Worm (Caenorhabditis elegans): ENCODE measurements around the gene pcf-11.
"Not testable (repeated sequence)": the region's sequence is repeated elsewhere in the genome, so short reads cannot be mapped to it uniquely, and the experiment has no call there.

The pcf-11 gene

ce11 chrIII:5051949-5052348 is 27.2 kb downstream of the pcf-11 start, which contains the start of gene C45G9.15:
Gene C45G9.15, minus strand, starts transcription at chrIII:5052049.
- TF ChIP-seq aly-2 (tag; optimal IDR thresholded peaks at IDR 0.05): no peak
- no peak for TF ChIP-seq nhr-76 (tag; optimal IDR thresholded peaks at IDR 0.05)
- no peak for TF ChIP-seq sea-2 (GFP tag; optimal IDR thresholded peaks at IDR 0.05)
- TF ChIP-seq nfya-1 (tag; optimal IDR thresholded peaks at IDR 0.05; ENCODE audit: insufficient read depth): no peak
- TF ChIP-seq lsy-12 (tag; optimal IDR thresholded peaks at IDR 0.05): no peak

ce11 chrIII:5053541-5053940 is 28.8 kb downstream of the pcf-11 start, which contains the start of gene C45G9.8:
Gene C45G9.8, minus strand, starts transcription at chrIII:5053641.
- TF ChIP-seq ceh-28 (tag; optimal IDR thresholded peaks at IDR 0.05) (no peak), nhr-67 (tag; optimal IDR thresholded peaks at IDR 0.05) (no peak)

- not testable (repeated sequence) for TF ChIP-seq R02D3.7, ceh-28, pha-4 (tag; optimal IDR thresholded peaks at IDR 0.05)
Measured at ce11 chrIII:5055709-5056108, 31.0 kb downstream of the pcf-11 start, which contains the start of gene C45G9.9. Gene C45G9.9, minus strand, starts transcription at chrIII:5055809.

- TF ChIP-seq lin-39 (tag; optimal IDR thresholded peaks at IDR 0.05): no peak
- TF ChIP-seq jun-1 (tag; optimal IDR thresholded peaks at IDR 0.05): no peak
- no peak for TF ChIP-seq elt-3 (tag; optimal IDR thresholded peaks at IDR 0.05)
- no peak for TF ChIP-seq egl-5 (tag; optimal IDR thresholded peaks at IDR 0.05)
- TF ChIP-seq mdl-1 (tag; optimal IDR thresholded peaks at IDR 0.05): no peak
- TF ChIP-seq nhr-25 (tag; optimal IDR thresholded peaks at IDR 0.05): no peak
- no peak for TF ChIP-seq aly-2 (tag; optimal IDR thresholded peaks at IDR 0.05)
- no peak for TF ChIP-seq nhr-77 (tag; optimal IDR thresholded peaks at IDR 0.05)
- no peak for TF ChIP-seq ama-1 (optimal IDR thresholded peaks at IDR 0.05)
- TF ChIP-seq nhr-43 (tag; optimal IDR thresholded peaks at IDR 0.05; ENCODE audit: poor library complexity, severe bottlenecking): no peak
- TF ChIP-seq ztf-4 (tag; optimal IDR thresholded peaks at IDR 0.05): no peak
- TF ChIP-seq ceh-28 (tag; optimal IDR thresholded peaks at IDR 0.05): no peak
- no peak for TF ChIP-seq fkh-2 (tag; optimal IDR thresholded peaks at IDR 0.05)
- no peak for TF ChIP-seq R02D3.7 (tag; optimal IDR thresholded peaks at IDR 0.05)
- TF ChIP-seq lsy-12 (tag; optimal IDR thresholded peaks at IDR 0.05): no peak
- no peak for TF ChIP-seq unc-39 (tag; optimal IDR thresholded peaks at IDR 0.05)
- no peak for TF ChIP-seq nhr-76 (tag; optimal IDR thresholded peaks at IDR 0.05)
- TF ChIP-seq elt-1 (tag; optimal IDR thresholded peaks at IDR 0.05): no peak
Measured at ce11 chrIII:5061798-5062197, 37.1 kb downstream of the pcf-11 start, which contains the start of gene C45G9.10. Gene C45G9.10, minus strand, starts transcription at chrIII:5061898.

ce11 chrIII:5062406-5062805 is 37.7 kb downstream of the pcf-11 start, which contains the start of gene C45G9.4:
Gene C45G9.4, plus strand, starts transcription at chrIII:5062706.
- TF ChIP-seq nhr-76, egl-5, nhr-237 (tag; optimal IDR thresholded peaks at IDR 0.05): not testable (repeated sequence)

- TF ChIP-seq lsy-12 (tag; optimal IDR thresholded peaks at IDR 0.05) (peak; percentile 46), lin-39 (tag; optimal IDR thresholded peaks at IDR 0.05) (peak; percentile 23), lin-15B (tag; optimal IDR thresholded peaks at IDR 0.05) (peak; percentile 63), nhr-43 (tag; optimal IDR thresholded peaks at IDR 0.05; ENCODE audit: poor library complexity, severe bottlenecking) (peak; percentile 88), elt-3 (tag; optimal IDR thresholded peaks at IDR 0.05) (no peak), pqm-1 (tag; optimal IDR thresholded peaks at IDR 0.05) (peak; percentile 24), ceh-16 (tag; optimal IDR thresholded peaks at IDR 0.05) (no peak), egl-27 (tag; optimal IDR thresholded peaks at IDR 0.05) (no peak), nhr-25 (tag; optimal IDR thresholded peaks at IDR 0.05) (peak; percentile 47), nfya-1 (tag; optimal IDR thresholded peaks at IDR 0.05; ENCODE audit: insufficient read depth) (peak; percentile 75), skn-1 (tag; optimal IDR thresholded peaks at IDR 0.05) (peak; percentile 51), nhr-23 (tag; optimal IDR thresholded peaks at IDR 0.05) (peak; percentile 61), snpc-4 (tag; optimal IDR thresholded peaks at IDR 0.05) (peak; percentile 58), nhr-76 (tag; optimal IDR thresholded peaks at IDR 0.05) (peak; percentile 12)
Measured at ce11 chrIII:5068675-5069233, 44.0 kb downstream of the pcf-11 start, which contains the start of the genes C45G9.11 and C45G9.2. Gene C45G9.11, minus strand, starts transcription at chrIII:5068725. Gene C45G9.2, plus strand, starts transcription at chrIII:5069066.

Data from whole organism, L3 larva.